Worm (Caenorhabditis elegans) whole organism, late embryonic: ENCODE results near the gene spr-2.
A peak's percentile ranks its signal among the peaks of the same experiment; 100 is the strongest.

Experiments used
- C08G9.2 ChIP-seq: sonication (generic microtip); optimal IDR thresholded peaks from 2 replicates; lab custom pipeline; 2016; ENCODE audit warnings: mild to moderate bottlenecking, missing genetic modification characterization, moderate library complexity, missing compliant biosample characterization
- K09A11.1 ChIP-seq: sonication (generic microtip); optimal IDR thresholded peaks from 2 replicates; lab custom pipeline; 2017; ENCODE audit warnings: antibody characterized with exemption, mild to moderate bottlenecking, missing genetic modification characterization, missing compliant biosample characterization; ENCODE audit not compliant: insufficient read depth
- T23F11.4 ChIP-seq: fragments of 200-800 bp; sonication (Bioruptor generic); optimal IDR thresholded peaks from 2 replicates; lab custom pipeline; 2018; ENCODE audit warnings: mild to moderate bottlenecking, missing genetic modification characterization, missing compliant biosample characterization
- ahr-1 ChIP-seq: sonication (generic microtip); optimal IDR thresholded peaks from 2 replicates; lab custom pipeline; 2016; ENCODE audit warnings: missing genetic modification characterization, missing compliant biosample characterization
- ama-1 ChIP-seq: fragments of 150-350 bp; optimal IDR thresholded peaks from 2 replicates; lab custom pipeline; 2014
- ceh-14 ChIP-seq: sonication (generic microtip); optimal IDR thresholded peaks from 2 replicates; lab custom pipeline; 2016; ENCODE audit warnings: missing genotype, missing genetic modification characterization, missing compliant biosample characterization
- ceh-2 ChIP-seq: sonication (generic microtip); optimal IDR thresholded peaks from 2 replicates; lab custom pipeline; 2016; ENCODE audit warnings: missing genotype, missing genetic modification characterization, missing compliant biosample characterization
- ceh-22 ChIP-seq: sonication (generic microtip); optimal IDR thresholded peaks from 2 replicates; lab custom pipeline; 2017; ENCODE audit warnings: missing biosample characterization, missing genetic modification characterization
- ceh-24 ChIP-seq: sonication (generic microtip); optimal IDR thresholded peaks from 2 replicates; lab custom pipeline; 2016; ENCODE audit warnings: mild to moderate bottlenecking, missing genetic modification characterization, missing compliant biosample characterization
- ceh-30 ChIP-seq: fragments of 150-350 bp; optimal IDR thresholded peaks from 2 replicates; lab custom pipeline; 2014; ENCODE audit warnings: missing biosample characterization, missing genetic modification characterization
- ceh-31 ChIP-seq: sonication (generic microtip); optimal IDR thresholded peaks from 2 replicates; lab custom pipeline; 2016; ENCODE audit warnings: missing genetic modification characterization, missing compliant biosample characterization
- ceh-34 ChIP-seq: sonication (generic microtip); optimal IDR thresholded peaks from 2 replicates; lab custom pipeline; 2016; ENCODE audit warnings: mild to moderate bottlenecking, missing genetic modification characterization, missing compliant biosample characterization
- elt-2 ChIP-seq: sonication (generic microtip); optimal IDR thresholded peaks from 2 replicates; lab custom pipeline; 2016; ENCODE audit warnings: missing genetic modification reagents, missing genetic modification characterization, missing compliant biosample characterization
- elt-4 ChIP-seq: sonication (generic microtip); optimal IDR thresholded peaks from 2 replicates; lab custom pipeline; 2016; ENCODE audit warnings: missing genetic modification characterization, missing compliant biosample characterization
- ets-4 ChIP-seq: sonication (generic microtip); optimal IDR thresholded peaks from 2 replicates; lab custom pipeline; 2016; ENCODE audit warnings: missing genetic modification characterization, missing compliant biosample characterization
- eyg-1 ChIP-seq: sonication (generic microtip); optimal IDR thresholded peaks from 2 replicates; lab custom pipeline; 2016; ENCODE audit warnings: missing genotype, missing genetic modification characterization, missing compliant biosample characterization
- fax-1 ChIP-seq: sonication (generic microtip); optimal IDR thresholded peaks from 2 replicates; lab custom pipeline; 2016; ENCODE audit warnings: missing genotype, missing genetic modification characterization, missing compliant biosample characterization
- hlh-13 ChIP-seq: fragments of 200-800 bp; sonication (Bioruptor generic); optimal IDR thresholded peaks from 2 replicates; lab custom pipeline; 2018; ENCODE audit warnings: mild to moderate bottlenecking, missing genetic modification characterization, missing compliant biosample characterization
- hlh-15 ChIP-seq: sonication (generic microtip); optimal IDR thresholded peaks from 2 replicates; lab custom pipeline; 2016; ENCODE audit warnings: missing genetic modification characterization, missing compliant biosample characterization
- hlh-30 ChIP-seq: sonication (generic microtip); optimal IDR thresholded peaks from 2 replicates; lab custom pipeline; 2017; ENCODE audit warnings: antibody characterized with exemption, missing genetic modification characterization, missing compliant biosample characterization; ENCODE audit not compliant: insufficient read depth
- hlh-6 ChIP-seq: sonication (generic microtip); optimal IDR thresholded peaks from 2 replicates; lab custom pipeline; 2016; ENCODE audit warnings: missing genotype, missing genetic modification characterization, missing compliant biosample characterization
- hlh-8 ChIP-seq: sonication (generic microtip); optimal IDR thresholded peaks from 2 replicates; lab custom pipeline; 2016; ENCODE audit warnings: missing genotype, missing genetic modification characterization, missing compliant biosample characterization
- lim-6 ChIP-seq: sonication (generic microtip); optimal IDR thresholded peaks from 2 replicates; lab custom pipeline; 2016; ENCODE audit warnings: missing genetic modification characterization, missing compliant biosample characterization
- lin-11 ChIP-seq: fragments of 200-800 bp; sonication (Bioruptor generic); optimal IDR thresholded peaks from 2 replicates; lab custom pipeline; 2018; ENCODE audit warnings: mild to moderate bottlenecking, missing genetic modification characterization, missing compliant biosample characterization
- nfya-1 ChIP-seq: sonication (generic microtip); optimal IDR thresholded peaks from 2 replicates; lab custom pipeline; 2017; ENCODE audit warnings: missing genetic modification characterization, mild to moderate bottlenecking, missing compliant biosample characterization, antibody characterized with exemption, moderate library complexity
- nhr-11 ChIP-seq: fragments of 150-350 bp; optimal IDR thresholded peaks from 2 replicates; lab custom pipeline; 2014; ENCODE audit warnings: missing biosample characterization, missing genetic modification characterization
- nhr-232 ChIP-seq: sonication (generic microtip); optimal IDR thresholded peaks from 2 replicates; lab custom pipeline; 2016; ENCODE audit warnings: missing genetic modification characterization, missing compliant biosample characterization
- npax-4 ChIP-seq: sonication (generic microtip); optimal IDR thresholded peaks from 2 replicates; lab custom pipeline; 2016; ENCODE audit warnings: missing genetic modification characterization, missing compliant biosample characterization
- pag-3 ChIP-seq: sonication (generic microtip); optimal IDR thresholded peaks from 2 replicates; lab custom pipeline; 2016; ENCODE audit warnings: missing compliant biosample characterization, missing genetic modification characterization, borderline replicate concordance
- pax-1 ChIP-seq: fragments of 150-350 bp; optimal IDR thresholded peaks from 2 replicates; lab custom pipeline; 2014; ENCODE audit warnings: missing biosample characterization, missing genetic modification characterization
- pha-4 ChIP-seq: fragments of 150-350 bp; optimal IDR thresholded peaks from 2 replicates; lab custom pipeline; 2018; ENCODE audit warnings: missing biosample characterization, missing genetic modification reagents, missing genetic modification characterization
- pqm-1 ChIP-seq: sonication (generic microtip); optimal IDR thresholded peaks from 2 replicates; lab custom pipeline; 2016; ENCODE audit warnings: missing genetic modification characterization, missing compliant biosample characterization
- pros-1 ChIP-seq: fragments of 150-350 bp; optimal IDR thresholded peaks from 2 replicates; lab custom pipeline; 2014; ENCODE audit warnings: missing biosample characterization, missing genetic modification reagents, missing genetic modification characterization
- rnt-1 ChIP-seq: sonication (generic microtip); optimal IDR thresholded peaks from 2 replicates; lab custom pipeline; 2016; ENCODE audit warnings: missing genetic modification characterization, missing compliant biosample characterization
- sox-2 ChIP-seq: fragments of 200-800 bp; sonication (Bioruptor generic); IDR thresholded peaks from 2 replicates; pipeline ENCODE4 v1.3.6; 2022; ENCODE audit warnings: missing genetic modification reagents, missing genetic modification characterization, missing compliant biosample characterization
- sox-4 ChIP-seq: sonication (generic microtip); optimal IDR thresholded peaks from 2 replicates; lab custom pipeline; 2017; ENCODE audit warnings: mild to moderate bottlenecking, missing genetic modification characterization, inconsistent platforms, missing compliant biosample characterization
- syd-9 ChIP-seq: sonication (generic microtip); optimal IDR thresholded peaks from 2 replicates; lab custom pipeline; 2016; ENCODE audit warnings: mild to moderate bottlenecking, missing genetic modification characterization, moderate library complexity, missing compliant biosample characterization
- tbx-2 ChIP-seq: sonication (generic microtip); optimal IDR thresholded peaks from 2 replicates; lab custom pipeline; 2016; ENCODE audit warnings: missing genetic modification characterization, missing compliant biosample characterization
- tbx-7 ChIP-seq: sonication (generic microtip); optimal IDR thresholded peaks from 2 replicates; lab custom pipeline; 2016; ENCODE audit warnings: missing genotype, missing genetic modification characterization, missing compliant biosample characterization
- unc-3 ChIP-seq, 2 experiments: fragments of 200-800 bp in 1 of 2; sonication (Bioruptor generic) in 1 of 2; sonication (generic microtip) in 1 of 2; conservative IDR thresholded peaks in 1 of 2; optimal IDR thresholded peaks in 1 of 2; 2 replicates each; pipeline versions ENCODE4 v1.3.6 to Lab custom; 2016 to 2022; ENCODE audit warnings: missing compliant biosample characterization in 2 of 2, missing genetic modification characterization in 2 of 2, missing genetic modification reagents in 1 of 2
- unc-42 ChIP-seq: sonication (generic microtip); optimal IDR thresholded peaks from 2 replicates; lab custom pipeline; 2016; ENCODE audit warnings: missing genotype, missing genetic modification characterization, missing compliant biosample characterization
- unc-55 ChIP-seq: sonication (generic microtip); optimal IDR thresholded peaks from 2 replicates; lab custom pipeline; 2017; ENCODE audit warnings: missing biosample characterization, missing genetic modification reagents, missing genetic modification characterization
- unc-86 ChIP-seq: sonication (generic microtip); optimal IDR thresholded peaks from 2 replicates; lab custom pipeline; 2016; ENCODE audit warnings: missing genetic modification characterization, missing compliant biosample characterization
- zip-5 ChIP-seq: sonication (generic microtip); optimal IDR thresholded peaks from 2 replicates; lab custom pipeline; 2016; ENCODE audit warnings: missing genetic modification characterization, missing compliant biosample characterization
- ztf-16 ChIP-seq: sonication (generic microtip); optimal IDR thresholded peaks from 2 replicates; lab custom pipeline; 2017; ENCODE audit warnings: missing genetic modification characterization, missing compliant biosample characterization

Gene spr-2

ce11 chrIV:8893746-8894145 is 2.5 kb downstream of the spr-2 start, which contains the start of gene rad-54.L2:
TSS of gene rad-54.L2 (plus strand) at chrIV:8894077.
- TF ChIP-seq ama-1 (lab: Kevin White, UChicago) (no peak), hlh-6 (tag; lab: Kevin White, UChicago) (no peak), ceh-2 (tag; lab: Kevin White, UChicago) (no peak), eyg-1 (tag; lab: Kevin White, UChicago) (no peak), syd-9 (tag; lab: Kevin White, UChicago) (no peak), unc-42 (tag; lab: Kevin White, UChicago) (no peak), pax-1 (tag; lab: Kevin White, UChicago) (peak; percentile 46), ztf-16 (no peak), ceh-31 (tag; lab: Kevin White, UChicago) (peak; percentile 40), ceh-22 (tag; lab: Kevin White, UChicago) (no peak), ceh-14 (tag; lab: Kevin White, UChicago) (no peak), elt-4 (no peak), hlh-8 (tag; lab: Kevin White, UChicago) (no peak), pha-4 (tag; lab: Kevin White, UChicago) (no peak), unc-3 (GFP tag; conservative IDR thresholded peaks at IDR 0.05; lab: Robert Waterston, UW) (no peak), unc-3 (tag; optimal IDR thresholded peaks at IDR 0.05; lab: Kevin White, UChicago) (no peak), unc-86 (tag; lab: Kevin White, UChicago) (no peak), hlh-13 (GFP tag; lab: Kevin White, UChicago) (no peak), elt-2 (tag; lab: Kevin White, UChicago) (no peak), nhr-11 (tag; lab: Kevin White, UChicago) (no peak), rnt-1 (tag; lab: Kevin White, UChicago) (no peak), K09A11.1 (tag; lab: Kevin White, UChicago) (no peak), unc-55 (GFP tag; lab: Kevin White, UChicago) (peak; percentile 62), pros-1 (tag; lab: Kevin White, UChicago) (no peak), pag-3 (no peak), lin-11 (tag; lab: Kevin White, UChicago) (no peak), C08G9.2 (no peak), ets-4 (tag; lab: Kevin White, UChicago) (no peak), tbx-7 (tag; lab: Kevin White, UChicago) (no peak), nfya-1 (tag; lab: Kevin White, UChicago) (peak; percentile 0), pqm-1 (tag; lab: Kevin White, UChicago) (no peak), nhr-232 (tag; lab: Kevin White, UChicago) (no peak), hlh-30 (tag; lab: Kevin White, UChicago) (peak; percentile 55), tbx-2 (tag; lab: Kevin White, UChicago) (no peak)

- TF ChIP-seq ama-1 (lab: Kevin White, UChicago) (no peak), hlh-15 (tag; lab: Kevin White, UChicago) (no peak), npax-4 (tag; lab: Kevin White, UChicago) (no peak), pag-3 (no peak), ztf-16 (no peak), elt-4 (no peak), lin-11 (tag; lab: Kevin White, UChicago) (no peak), fax-1 (tag; lab: Kevin White, UChicago) (no peak), lim-6 (tag; lab: Kevin White, UChicago) (no peak), unc-55 (GFP tag; lab: Kevin White, UChicago) (no peak), ceh-31 (tag; lab: Kevin White, UChicago) (no peak), sox-2 (GFP tag; lab: Robert Waterston, UW) (no peak), ceh-30 (tag; lab: Kevin White, UChicago) (no peak), ceh-24 (tag; lab: Kevin White, UChicago) (no peak), ahr-1 (tag; lab: Kevin White, UChicago) (no peak), T23F11.4 (GFP tag; lab: Kevin White, UChicago) (no peak), pax-1 (tag; lab: Kevin White, UChicago) (no peak), ceh-34 (tag; lab: Kevin White, UChicago) (no peak), sox-4 (tag; lab: Kevin White, UChicago) (no peak), zip-5 (tag; lab: Kevin White, UChicago) (no peak)
Observed at ce11 chrIV:8901346-8901745, 10.1 kb downstream of the spr-2 start, which contains the start of gene C27B7.5. TSS of gene C27B7.5 (plus strand) at chrIV:8901646.
